Worm (Caenorhabditis elegans) whole organism, L4/young adult: ENCODE data around the gene thn-1.

Experiments
- W03F9.2 ChIP-seq: fragments of 150-350 bp; optimal IDR thresholded peaks from 2 replicates; lab custom pipeline; 2014; ENCODE audit warnings: missing biosample characterization, missing genetic modification characterization
- dao-5 ChIP-seq: sonication (generic microtip); optimal IDR thresholded peaks from 2 replicates; lab custom pipeline; 2016; ENCODE audit warnings: missing genotype, missing genetic modification characterization, moderate library complexity, missing compliant biosample characterization
- him-1 ChIP-seq: sonication (generic microtip); optimal IDR thresholded peaks from 2 replicates; lab custom pipeline; 2016; ENCODE audit warnings: missing genotype, missing genetic modification reagents, missing genetic modification characterization, missing compliant biosample characterization

thn-1 gene

DNA sequence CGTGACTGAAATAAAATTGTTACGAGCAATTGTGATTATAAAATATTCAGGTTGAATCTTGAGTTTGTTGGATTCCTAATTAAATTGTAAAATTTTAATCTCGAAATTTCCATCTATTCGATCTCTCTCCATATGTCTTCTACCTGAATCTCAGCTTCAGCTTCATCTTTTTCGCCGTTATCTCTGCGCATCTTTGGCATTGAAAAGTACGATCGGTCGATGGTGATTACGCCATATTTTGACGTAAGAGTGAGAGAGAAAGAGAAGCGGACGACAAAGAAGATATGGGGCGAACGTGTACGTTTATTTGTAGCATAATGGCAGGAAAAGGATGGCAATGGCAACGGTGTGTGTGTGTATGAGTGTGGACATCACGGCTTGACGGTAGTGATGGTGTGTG is 13.3 kb upstream of the thn-1 start:
- TF ChIP-seq dao-5 (tag; lab: Kevin White, UChicago) (no peak), W03F9.2 (tag; lab: Kevin White, UChicago) (no peak), him-1 (tag; lab: Kevin White, UChicago) (no peak)

DNA sequence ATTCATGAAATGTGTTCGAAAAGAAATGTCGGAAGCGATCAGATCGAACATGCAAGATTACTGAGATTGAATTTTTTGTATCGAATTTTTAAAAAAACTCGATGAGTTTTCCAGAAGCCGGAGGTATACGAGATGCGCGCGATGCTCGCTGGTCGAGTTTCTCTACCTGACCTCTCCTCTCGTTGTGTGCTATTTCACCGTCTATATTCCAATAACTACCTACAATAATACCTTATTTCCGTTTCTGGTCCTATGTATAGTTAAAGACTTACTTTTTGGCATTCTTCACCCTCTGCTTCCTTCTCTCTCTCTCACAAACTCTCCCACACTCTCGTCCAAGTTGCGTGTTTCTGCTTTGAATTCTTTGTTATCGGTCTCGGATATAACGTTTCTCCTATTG is 8.5 kb upstream of the thn-1 start:
- no peak for TF ChIP-seq him-1 (tag; lab: Kevin White, UChicago)
- TF ChIP-seq dao-5 (tag; lab: Kevin White, UChicago) = no peak
- no peak for TF ChIP-seq W03F9.2 (tag; lab: Kevin White, UChicago)

DNA sequence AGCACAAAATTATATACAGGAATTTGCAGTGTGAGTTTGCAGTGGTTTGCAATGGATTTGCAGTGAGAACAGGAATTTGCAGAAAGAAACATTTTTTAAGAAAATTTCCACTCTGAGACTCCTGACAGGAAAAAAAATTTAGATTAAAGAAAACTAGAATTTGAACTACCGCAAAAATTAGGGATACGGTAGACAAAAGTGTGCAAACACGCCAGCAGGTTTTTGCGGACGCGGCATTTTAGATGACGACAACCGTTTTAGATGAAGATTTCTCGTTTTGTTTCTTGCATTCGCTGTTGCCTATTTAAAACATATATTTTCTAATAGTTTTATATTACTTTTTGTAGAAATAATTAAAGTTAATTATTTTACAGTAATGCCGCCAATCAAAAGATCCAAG is 8.0 kb upstream of the thn-1 start, which contains the start of gene wdr-46:
wdr-46 (plus strand) TSS at position 375 of the 400 bp plus-strand sequence.
- TF ChIP-seq W03F9.2 (tag; lab: Kevin White, UChicago) (peak; percentile 86), him-1 (tag; lab: Kevin White, UChicago) (peak; percentile 70), dao-5 (tag; lab: Kevin White, UChicago) (no peak)

DNA sequence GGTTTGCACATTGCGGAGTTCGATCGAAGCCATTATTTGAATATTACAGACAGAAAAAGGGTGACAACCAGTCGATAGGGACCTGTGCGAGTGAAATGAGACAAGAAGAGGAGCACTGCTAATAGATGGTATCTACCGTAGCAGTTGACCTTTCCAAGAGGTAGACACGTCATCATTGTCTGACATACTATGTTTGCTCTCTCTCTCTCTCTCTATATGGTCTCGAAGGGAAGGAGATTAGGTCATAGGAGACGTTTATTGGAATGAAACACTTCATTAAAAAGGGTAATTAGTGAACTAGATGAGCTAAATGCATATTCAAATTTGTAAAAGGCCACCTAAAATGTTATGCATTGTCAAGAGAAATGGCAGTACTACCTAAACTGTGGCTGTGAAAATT is 3.9 kb upstream of the thn-1 start, which contains the start of gene atz-1:
atz-1 (minus strand) TSS at position 101 of the 400 bp plus-strand sequence.
- TF ChIP-seq W03F9.2 (tag; lab: Kevin White, UChicago) (no peak), him-1 (tag; lab: Kevin White, UChicago) (no peak), dao-5 (tag; lab: Kevin White, UChicago) (no peak)

DNA sequence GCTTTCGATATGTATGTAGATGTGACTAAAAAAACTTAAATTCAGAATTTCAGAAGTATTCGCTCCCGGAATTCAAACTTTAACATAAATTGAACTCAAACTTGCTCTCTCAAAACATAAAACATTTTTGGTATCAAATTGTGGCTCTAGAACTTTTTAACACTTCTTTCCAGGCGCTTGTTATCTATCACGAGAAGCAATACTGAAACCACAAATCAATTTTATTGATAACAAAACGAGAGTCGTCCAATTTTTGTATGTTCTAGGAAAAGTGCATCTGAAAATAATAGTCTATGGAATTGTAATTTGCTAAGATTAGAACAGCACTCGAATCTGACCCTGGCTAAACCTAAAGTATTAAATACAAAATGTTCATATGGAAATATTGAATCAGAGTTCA is 965 bp upstream of the thn-1 start:
- TF ChIP-seq W03F9.2 (tag; lab: Kevin White, UChicago) (no peak), him-1 (tag; lab: Kevin White, UChicago) (no peak), dao-5 (tag; lab: Kevin White, UChicago) (no peak)

DNA sequence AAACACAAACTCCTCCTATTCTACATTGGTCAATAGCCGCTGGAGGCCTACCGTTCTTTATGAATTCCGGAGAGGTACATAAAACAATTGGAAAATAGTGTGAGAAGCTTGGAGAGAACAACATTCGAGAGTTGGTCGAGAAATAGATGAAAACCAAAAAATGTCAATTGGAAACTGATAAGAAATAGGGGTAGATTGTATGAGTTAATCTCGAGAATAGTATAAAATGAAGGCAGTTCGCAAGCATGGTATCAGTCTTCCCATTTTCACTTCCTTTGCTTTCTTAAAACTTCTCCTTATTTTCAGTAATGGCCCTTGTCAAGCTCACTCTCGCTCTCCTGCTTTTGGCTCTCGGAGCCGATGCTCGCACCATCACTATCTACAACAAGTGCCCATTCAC is 3.0 kb downstream of the thn-1 start, which contains the start of gene thn-2:
thn-2 (plus strand) TSS at position 307 of the 400 bp plus-strand sequence.
- TF ChIP-seq W03F9.2 (tag; lab: Kevin White, UChicago) (no peak), him-1 (tag; lab: Kevin White, UChicago) (no peak), dao-5 (tag; lab: Kevin White, UChicago) (no peak)

DNA sequence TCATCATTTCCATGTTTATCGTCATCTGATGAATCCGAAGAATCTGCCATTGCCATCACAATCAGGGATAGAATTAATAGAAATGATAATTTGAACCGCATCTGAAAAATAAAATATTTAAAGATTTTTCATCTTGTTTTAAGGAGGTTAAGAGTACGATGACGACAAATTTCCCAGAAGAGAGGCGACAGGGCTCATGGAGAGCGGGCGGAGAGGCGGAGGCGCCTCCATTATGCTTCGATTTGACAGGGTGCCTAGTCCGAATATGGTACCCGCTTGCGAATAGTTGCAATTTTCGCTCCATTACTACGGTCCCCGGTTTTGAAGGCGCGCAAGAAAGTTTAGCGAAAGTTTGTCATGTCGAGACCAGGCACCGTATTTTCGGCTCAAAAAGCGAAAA is 5.2 kb downstream of the thn-1 start, which contains the start of gene F28D1.6:
F28D1.6 (minus strand) TSS at position 101 of the 400 bp plus-strand sequence.
- TF ChIP-seq dao-5 (tag; lab: Kevin White, UChicago) (no peak), him-1 (tag; lab: Kevin White, UChicago) (no peak), W03F9.2 (tag; lab: Kevin White, UChicago) (no peak)

DNA sequence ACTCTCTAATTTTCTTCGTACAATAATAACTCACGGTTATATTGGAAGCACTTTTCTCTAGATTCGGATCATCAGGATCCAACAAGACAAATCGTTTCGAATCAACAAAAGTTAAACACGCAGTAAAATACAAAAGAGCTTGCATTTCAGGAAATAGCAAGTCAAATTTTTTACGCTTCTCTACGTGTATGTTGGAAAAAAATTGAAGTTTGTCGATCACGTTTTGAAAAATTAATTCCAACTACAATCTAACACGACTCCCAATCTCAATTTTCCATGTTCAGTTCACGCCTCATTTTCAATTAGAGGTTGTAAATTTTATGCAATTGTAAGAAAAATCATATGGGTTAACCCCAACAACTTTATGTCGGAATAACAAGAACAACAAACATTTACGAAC is 10.1 kb downstream of the thn-1 start, which contains the start of gene spe-45:
spe-45 (minus strand) TSS at position 145 of the 400 bp plus-strand sequence.
- TF ChIP-seq him-1 (tag; lab: Kevin White, UChicago) (no peak), W03F9.2 (tag; lab: Kevin White, UChicago) (no peak), dao-5 (tag; lab: Kevin White, UChicago) (no peak)

DNA sequence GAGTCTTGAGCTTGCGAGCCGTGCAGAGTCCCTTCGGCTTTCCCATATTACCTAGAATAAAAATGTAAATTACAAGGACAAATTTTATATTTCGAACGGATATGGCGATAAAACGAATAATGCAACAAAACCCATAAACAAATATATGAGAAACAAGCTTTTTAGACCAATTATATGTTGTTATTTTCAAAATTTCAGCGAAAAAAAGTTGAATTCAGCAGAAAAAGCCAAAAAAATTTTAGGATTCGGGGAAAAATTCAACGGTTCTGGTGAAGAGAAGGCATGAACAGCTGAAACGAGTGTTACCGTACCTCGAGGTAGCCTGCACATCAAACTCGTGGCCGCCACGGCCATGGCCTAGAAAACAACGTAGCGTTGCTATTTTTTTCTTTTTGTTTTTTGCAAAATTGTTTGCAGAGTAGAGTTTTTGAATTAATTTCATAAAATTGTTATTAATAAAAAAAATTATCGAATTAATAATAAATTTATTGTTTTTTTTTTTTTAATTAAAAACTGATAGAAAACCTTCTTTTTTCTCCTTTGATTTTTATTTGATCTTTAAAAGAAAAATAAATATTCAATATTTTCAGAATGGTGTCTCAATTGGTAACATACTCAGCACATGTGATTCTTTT is 11.2 kb downstream of the thn-1 start, which contains the start of the genes rps-23 and dpm-3:
rps-23 (minus strand) TSS at position 51 of the 635 bp plus-strand sequence.
dpm-3 (plus strand) TSS at position 585 of the 635 bp plus-strand sequence.
- TF ChIP-seq W03F9.2 (tag; lab: Kevin White, UChicago) (peak; percentile 94), him-1 (tag; lab: Kevin White, UChicago) (peak; percentile 87), dao-5 (tag; lab: Kevin White, UChicago) (no peak)

DNA sequence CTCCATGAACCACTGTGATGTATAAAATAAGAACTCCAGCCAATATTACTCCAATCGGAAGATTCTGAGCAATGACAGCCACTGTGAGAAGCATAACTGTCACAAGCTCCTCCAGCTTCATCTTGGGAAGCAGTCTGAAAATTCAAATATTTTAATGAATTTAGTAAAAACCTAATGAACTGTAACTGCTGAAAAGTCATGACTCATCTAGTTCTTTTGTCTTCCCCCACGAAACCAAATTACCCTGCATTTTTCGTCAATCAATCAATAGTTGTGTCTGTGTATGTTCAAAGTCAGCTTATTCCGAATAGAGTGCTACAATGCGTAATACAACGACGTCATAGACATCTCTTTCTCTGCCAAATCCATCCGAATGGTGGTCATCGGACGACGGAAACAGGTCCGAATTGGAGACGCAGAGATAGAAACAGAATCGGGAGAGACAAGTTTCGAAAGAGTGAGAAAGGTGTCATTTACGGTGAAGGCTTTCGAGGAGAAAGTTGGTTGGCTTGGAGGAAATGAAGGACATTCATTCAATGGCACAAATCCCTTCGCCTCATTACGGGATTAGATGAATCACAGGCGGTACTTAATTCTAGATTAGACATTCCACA is 16.9 kb downstream of the thn-1 start:
- no peak for TF ChIP-seq dao-5 (tag; lab: Kevin White, UChicago)
- no peak for TF ChIP-seq him-1 (tag; lab: Kevin White, UChicago)
- no peak for TF ChIP-seq W03F9.2 (tag; lab: Kevin White, UChicago)

DNA sequence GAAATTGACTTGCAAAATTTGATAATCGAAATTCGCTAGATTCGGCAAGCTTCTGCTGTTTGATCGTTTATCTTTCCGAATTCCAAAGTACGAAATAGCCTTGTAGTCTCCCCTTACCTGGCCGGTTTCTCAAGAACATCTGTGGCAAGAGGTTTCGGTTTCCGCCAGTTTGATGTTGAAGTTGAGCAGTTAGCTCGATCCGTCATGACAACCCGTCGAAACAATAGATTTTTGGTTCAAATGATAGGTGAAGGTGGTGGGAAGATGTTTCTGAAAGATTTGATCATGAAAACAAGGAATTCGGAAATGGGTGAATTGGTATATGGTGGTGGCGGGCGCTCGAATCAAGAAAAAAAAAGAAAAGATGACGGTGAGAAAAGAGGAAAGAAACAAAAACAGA is 18.6 kb downstream of the thn-1 start, which contains the start of gene acs-20:
acs-20 (minus strand) TSS at position 270 of the 400 bp plus-strand sequence.
- TF ChIP-seq W03F9.2 (tag; lab: Kevin White, UChicago) (no peak), him-1 (tag; lab: Kevin White, UChicago) (no peak), dao-5 (tag; lab: Kevin White, UChicago) (no peak)

DNA sequence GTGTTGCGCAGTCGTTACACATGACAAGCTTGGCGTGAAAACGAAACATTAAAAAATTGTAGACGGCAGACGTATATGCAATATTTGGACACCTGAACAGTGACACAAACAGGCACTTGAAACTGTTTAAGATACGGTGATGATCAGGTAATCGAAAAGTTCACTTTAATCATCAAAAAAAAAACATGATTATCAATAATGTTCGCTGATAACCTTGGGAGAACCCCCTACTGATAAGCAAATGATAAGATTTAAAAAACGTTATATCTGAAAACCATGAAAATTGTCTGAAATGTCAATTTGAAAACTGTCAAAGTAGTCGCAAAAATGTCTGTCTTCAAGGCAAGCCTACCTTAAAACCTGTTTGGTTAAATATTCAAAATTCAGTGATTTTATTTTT is 20.1 kb downstream of the thn-1 start:
- no peak for TF ChIP-seq W03F9.2 (tag; lab: Kevin White, UChicago)
- TF ChIP-seq dao-5 (tag; lab: Kevin White, UChicago) = no peak

DNA sequence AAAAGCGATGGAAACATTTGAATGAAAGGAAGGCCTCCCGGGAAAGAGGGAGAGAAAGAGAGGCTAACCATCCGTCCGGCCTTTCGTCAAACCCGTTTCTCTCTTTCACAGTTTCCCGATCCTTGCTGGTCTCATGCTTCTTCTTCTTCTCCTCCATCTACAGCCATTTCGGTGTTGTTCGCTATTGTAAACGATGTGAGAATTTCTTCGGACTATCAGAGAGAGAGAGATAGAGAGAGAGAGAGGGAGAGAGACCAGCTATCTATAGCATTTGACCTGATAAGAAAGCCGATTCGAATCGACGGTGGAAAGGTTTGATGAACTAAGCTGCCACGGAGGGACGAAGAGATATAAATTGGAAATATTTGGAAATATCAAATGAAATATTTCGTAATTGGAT is 23.6 kb downstream of the thn-1 start:
- TF ChIP-seq W03F9.2 (tag; lab: Kevin White, UChicago) (no peak), him-1 (tag; lab: Kevin White, UChicago) (no peak), dao-5 (tag; lab: Kevin White, UChicago) (no peak)
